Worm (Caenorhabditis elegans) whole organism, L1 larva: ENCODE measurements around the gene tftc-1.

Experiments
- C04F5.9 ChIP-seq: sonication (generic microtip); optimal IDR thresholded peaks from 2 replicates; lab custom pipeline; 2016; ENCODE audit warnings: missing genetic modification characterization, missing compliant biosample characterization
- F16B12.6 ChIP-seq: fragments of 150-350 bp; optimal IDR thresholded peaks from 2 replicates; lab custom pipeline; 2014; ENCODE audit warnings: missing biosample characterization, missing genetic modification characterization
- aly-2 ChIP-seq: fragments of 150-350 bp; optimal IDR thresholded peaks from 2 replicates; lab custom pipeline; 2014; ENCODE audit warnings: missing biosample characterization, missing genetic modification characterization
- blmp-1 ChIP-seq: fragments of 150-350 bp; optimal IDR thresholded peaks from 2 replicates; lab custom pipeline; 2014; ENCODE audit warnings: missing biosample characterization, missing genetic modification characterization
- ceh-63 ChIP-seq: fragments of 200-800 bp; sonication (Bioruptor generic); optimal IDR thresholded peaks from 2 replicates; lab custom pipeline; 2018; ENCODE audit warnings: mild to moderate bottlenecking, missing genetic modification characterization, missing compliant biosample characterization
- ceh-8 ChIP-seq: fragments of 200-800 bp; sonication (Bioruptor generic); optimal IDR thresholded peaks from 2 replicates; lab custom pipeline; 2018; ENCODE audit warnings: mild to moderate bottlenecking, missing genetic modification characterization, moderate library complexity, missing compliant biosample characterization
- ceh-90 ChIP-seq: sonication (generic microtip); optimal IDR thresholded peaks from 2 replicates; lab custom pipeline; 2016; ENCODE audit warnings: missing genetic modification characterization, missing compliant biosample characterization
- dsc-1 ChIP-seq: sonication (generic microtip); optimal IDR thresholded peaks from 2 replicates; lab custom pipeline; 2016; ENCODE audit warnings: mild to moderate bottlenecking, missing genetic modification characterization, missing compliant biosample characterization
- efl-3 ChIP-seq: fragments of 200-800 bp; sonication (Bioruptor generic); optimal IDR thresholded peaks from 2 replicates; lab custom pipeline; 2018; ENCODE audit warnings: mild to moderate bottlenecking, missing genetic modification characterization, missing compliant biosample characterization
- egl-13 ChIP-seq: sonication (generic microtip); optimal IDR thresholded peaks from 2 replicates; lab custom pipeline; 2016; ENCODE audit warnings: missing genotype, missing genetic modification reagents, missing genetic modification characterization, missing compliant biosample characterization
- egl-27 ChIP-seq, 2 experiments: fragments of 150-350 bp in 1 of 2; sonication (generic microtip); optimal IDR thresholded peaks; 3 replicates each; lab custom pipeline; 2017 to 2018; ENCODE audit warnings: missing biosample characterization in 2 of 2, missing genetic modification characterization in 2 of 2, missing genetic modification reagents in 2 of 2
- elt-3 ChIP-seq, 6 experiments: fragments of 150-350 bp in 1 of 6; sonication (generic microtip); optimal IDR thresholded peaks; 2 replicates each; lab custom pipeline; 2017 to 2018; ENCODE audit warnings: missing biosample characterization in 6 of 6, missing genetic modification characterization in 6 of 6, inconsistent platforms in 1 of 6
- fkh-10 ChIP-seq: sonication (generic microtip); optimal IDR thresholded peaks from 2 replicates; lab custom pipeline; 2017; ENCODE audit warnings: missing biosample characterization, missing genetic modification reagents, missing genetic modification characterization
- fkh-4 ChIP-seq: sonication (generic microtip); optimal IDR thresholded peaks from 2 replicates; lab custom pipeline; 2016; ENCODE audit warnings: missing compliant biosample characterization, missing genetic modification characterization, borderline replicate concordance
- fkh-8 ChIP-seq: sonication (generic microtip); optimal IDR thresholded peaks from 2 replicates; lab custom pipeline; 2016; ENCODE audit warnings: mild to moderate bottlenecking, missing genetic modification characterization, missing compliant biosample characterization
- fos-1 ChIP-seq: fragments of 150-350 bp; optimal IDR thresholded peaks from 2 replicates; lab custom pipeline; 2014; ENCODE audit warnings: missing biosample characterization, missing genetic modification characterization
- grh-1 ChIP-seq: fragments of 200-800 bp; sonication (Bioruptor generic); IDR thresholded peaks from 2 replicates; pipeline ENCODE4 v1.3.6; 2022; ENCODE audit warnings: missing genetic modification reagents, missing genetic modification characterization, missing compliant biosample characterization
- hlh-17 ChIP-seq: fragments of 200-800 bp; sonication (Bioruptor generic); optimal IDR thresholded peaks from 2 replicates; lab custom pipeline; 2018; ENCODE audit warnings: missing genetic modification characterization, mild to moderate bottlenecking, missing compliant biosample characterization, moderate library complexity, borderline replicate concordance
- hlh-4 ChIP-seq: sonication (generic microtip); optimal IDR thresholded peaks from 2 replicates; lab custom pipeline; 2016; ENCODE audit warnings: mild to moderate bottlenecking, missing genetic modification characterization, missing compliant biosample characterization
- irx-1 ChIP-seq: sonication (generic microtip); optimal IDR thresholded peaks from 2 replicates; lab custom pipeline; 2016; ENCODE audit warnings: missing genetic modification characterization, missing compliant biosample characterization
- isw-1 ChIP-seq: fragments of 200-800 bp; sonication (Bioruptor generic); IDR thresholded peaks from 2 replicates; pipeline ENCODE4 v1.3.6; 2022; ENCODE audit warnings: missing genetic modification characterization, missing compliant biosample characterization
- jun-1 ChIP-seq: fragments of 150-350 bp; optimal IDR thresholded peaks from 2 replicates; lab custom pipeline; 2014; ENCODE audit warnings: missing biosample characterization, missing genetic modification reagents, missing genetic modification characterization
- lin-13 ChIP-seq: fragments of 150-350 bp; optimal IDR thresholded peaks from 2 replicates; lab custom pipeline; 2014; ENCODE audit warnings: missing biosample characterization, missing genetic modification reagents, missing genetic modification characterization
- lin-14 ChIP-seq: fragments of 200-800 bp; sonication (Bioruptor generic); optimal IDR thresholded peaks from 2 replicates; lab custom pipeline; 2018; ENCODE audit warnings: mild to moderate bottlenecking, missing genetic modification characterization, moderate library complexity, missing compliant biosample characterization
- lin-15B ChIP-seq: fragments of 150-350 bp; sonication (generic microtip); optimal IDR thresholded peaks from 3 replicates; lab custom pipeline; 2014; ENCODE audit warnings: missing biosample characterization, missing genetic modification characterization
- lin-35 ChIP-seq, 2 experiments: fragments of 150-350 bp; optimal IDR thresholded peaks; 2 replicates each; lab custom pipeline; 2014; ENCODE audit warnings: missing biosample characterization in 2 of 2, missing genetic modification characterization in 2 of 2, missing genetic modification reagents in 2 of 2
- lsy-2 ChIP-seq, 2 experiments: fragments of 150-350 bp; optimal IDR thresholded peaks; 2 replicates each; lab custom pipeline; 2014; ENCODE audit warnings: missing biosample characterization in 2 of 2, missing genetic modification characterization in 2 of 2
- mab-9 ChIP-seq: fragments of 200-800 bp; sonication (Bioruptor generic); IDR thresholded peaks from 2 replicates; pipeline ENCODE4 v1.3.6; 2022; ENCODE audit warnings: missing genetic modification reagents, missing genetic modification characterization, missing compliant biosample characterization
- mef-2 ChIP-seq: fragments of 150-350 bp; optimal IDR thresholded peaks from 2 replicates; lab custom pipeline; 2014; ENCODE audit warnings: missing biosample characterization, missing genetic modification characterization
- mep-1 ChIP-seq: fragments of 150-350 bp; optimal IDR thresholded peaks from 2 replicates; lab custom pipeline; 2014; ENCODE audit warnings: missing biosample characterization, missing genetic modification characterization
- nhr-11 ChIP-seq: fragments of 150-350 bp; optimal IDR thresholded peaks from 2 replicates; lab custom pipeline; 2014; ENCODE audit warnings: missing biosample characterization, missing genetic modification characterization
- nhr-19 ChIP-seq: fragments of 200-800 bp; sonication (Bioruptor generic); conservative IDR thresholded peaks from 2 replicates; pipeline ENCODE4 v1.3.6; 2022; ENCODE audit warnings: missing genetic modification characterization, missing compliant biosample characterization
- nhr-20 ChIP-seq: sonication (generic microtip); optimal IDR thresholded peaks from 2 replicates; lab custom pipeline; 2016; ENCODE audit warnings: mild to moderate bottlenecking, missing genetic modification characterization, missing compliant biosample characterization
- nhr-237 ChIP-seq: fragments of 150-350 bp; optimal IDR thresholded peaks from 2 replicates; lab custom pipeline; 2014; ENCODE audit warnings: missing biosample characterization, missing genetic modification characterization
- nhr-28 ChIP-seq: fragments of 150-350 bp; optimal IDR thresholded peaks from 2 replicates; lab custom pipeline; 2014; ENCODE audit warnings: missing biosample characterization, missing genetic modification characterization
- nhr-47 ChIP-seq: sonication (generic microtip); optimal IDR thresholded peaks from 2 replicates; lab custom pipeline; 2016; ENCODE audit warnings: mild to moderate bottlenecking, missing genetic modification characterization, moderate library complexity, missing compliant biosample characterization
- nhr-84 ChIP-seq: sonication (generic microtip); optimal IDR thresholded peaks from 2 replicates; lab custom pipeline; 2017; ENCODE audit warnings: missing biosample characterization, missing genetic modification characterization
- nhr-85 ChIP-seq: sonication (generic microtip); peaks from one replicate; lab custom pipeline; 2016; ENCODE audit warnings: missing genetic modification characterization, inconsistent platforms, missing compliant biosample characterization
- nhr-90 ChIP-seq: sonication (generic microtip); optimal IDR thresholded peaks from 2 replicates; lab custom pipeline; 2016; ENCODE audit warnings: mild to moderate bottlenecking, missing genetic modification characterization, missing compliant biosample characterization; ENCODE audit not compliant: poor library complexity
- pag-3 ChIP-seq: sonication (generic microtip); optimal IDR thresholded peaks from 2 replicates; lab custom pipeline; 2017; ENCODE audit warnings: missing genetic modification characterization, mild to moderate bottlenecking, missing compliant biosample characterization, antibody characterized with exemption, borderline replicate concordance; ENCODE audit not compliant: insufficient read depth
- pax-3 ChIP-seq: fragments of 200-800 bp; sonication (Bioruptor generic); optimal IDR thresholded peaks from 2 replicates; lab custom pipeline; 2018; ENCODE audit warnings: mild to moderate bottlenecking, missing genetic modification characterization, moderate library complexity, missing compliant biosample characterization
- rnt-1 ChIP-seq: sonication (generic microtip); optimal IDR thresholded peaks from 2 replicates; lab custom pipeline; 2016; ENCODE audit warnings: mild to moderate bottlenecking, missing genetic modification characterization, moderate library complexity, missing compliant biosample characterization
- skn-1 ChIP-seq: fragments of 150-350 bp; optimal IDR thresholded peaks from 2 replicates; lab custom pipeline; 2014; ENCODE audit warnings: missing biosample characterization, missing genetic modification characterization
- sup-37 ChIP-seq: fragments of 200-800 bp; sonication (Bioruptor generic); optimal IDR thresholded peaks from 2 replicates; lab custom pipeline; 2018; ENCODE audit warnings: mild to moderate bottlenecking, missing genetic modification characterization, missing compliant biosample characterization
- swsn-7 ChIP-seq: sonication (generic microtip); optimal IDR thresholded peaks from 2 replicates; lab custom pipeline; 2016; ENCODE audit warnings: missing genetic modification characterization, missing compliant biosample characterization
- tbx-2 ChIP-seq: sonication (generic microtip); optimal IDR thresholded peaks from 2 replicates; lab custom pipeline; 2016; ENCODE audit warnings: missing genetic modification characterization, missing compliant biosample characterization
- tlp-1 ChIP-seq: fragments of 150-350 bp; optimal IDR thresholded peaks from 2 replicates; lab custom pipeline; 2014; ENCODE audit warnings: missing biosample characterization, missing genetic modification characterization
- unc-130 ChIP-seq: fragments of 150-350 bp; optimal IDR thresholded peaks from 2 replicates; lab custom pipeline; 2017; ENCODE audit warnings: missing biosample characterization, missing genetic modification characterization, inconsistent platforms
- unc-30 ChIP-seq: sonication (generic microtip); optimal IDR thresholded peaks from 2 replicates; lab custom pipeline; 2017; ENCODE audit warnings: missing biosample characterization, missing genetic modification characterization
- unc-62 ChIP-seq: fragments of 150-350 bp; optimal IDR thresholded peaks from 2 replicates; lab custom pipeline; 2014; ENCODE audit warnings: missing biosample characterization, missing genetic modification reagents, missing genetic modification characterization
- xbp-1 ChIP-seq: sonication (generic microtip); optimal IDR thresholded peaks from 2 replicates; lab custom pipeline; 2016; ENCODE audit warnings: missing genetic modification characterization, missing compliant biosample characterization
- zag-1 ChIP-seq: fragments of 150-350 bp; optimal IDR thresholded peaks from 2 replicates; lab custom pipeline; 2014; ENCODE audit warnings: missing biosample characterization, missing genetic modification characterization
- ztf-11 ChIP-seq, 2 experiments: sonication (generic microtip); optimal IDR thresholded peaks; 2 replicates each; lab custom pipeline; 2016 to 2017; ENCODE audit warnings: missing genetic modification characterization in 2 of 2, missing biosample characterization in 1 of 2, missing compliant biosample characterization in 1 of 2

The tftc-1 gene

DNA sequence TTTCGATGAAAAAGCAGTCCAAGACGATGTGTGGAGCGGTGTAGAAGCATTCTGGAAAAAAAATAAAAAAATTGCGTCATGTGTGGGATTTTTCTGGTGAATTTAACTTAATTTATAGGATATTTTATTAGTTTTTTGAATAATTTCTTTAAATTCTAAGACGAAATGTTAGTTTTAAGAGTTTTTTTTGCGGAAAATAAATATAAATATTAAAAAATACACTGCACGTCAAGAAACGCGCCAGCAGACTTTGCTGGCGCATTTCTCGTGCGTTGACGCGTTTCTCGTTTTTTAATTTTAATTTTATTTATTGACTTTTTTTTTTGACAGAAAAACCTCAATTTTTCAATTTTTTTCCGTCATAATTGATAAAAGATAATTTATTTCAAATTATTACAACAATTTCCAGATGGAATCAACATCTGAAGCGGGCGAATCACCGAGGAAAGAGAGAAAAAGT lies at the start of gene tftc-1, which contains the start of gene ppgn-1:
TSS of gene tftc-1 (plus strand) at position 410 of the 460 bp plus-strand sequence.
TSS of gene ppgn-1 (minus strand) at position 51 of the 460 bp plus-strand sequence.
- TF ChIP-seq fos-1 (tag; lab: Kevin White, UChicago) (peak; percentile 21), aly-2 (tag; lab: Kevin White, UChicago) (no peak), efl-3 (no peak), nhr-20 (tag; lab: Kevin White, UChicago) (no peak), fkh-4 (tag; lab: Kevin White, UChicago) (peak; percentile 1), blmp-1 (tag; lab: Kevin White, UChicago) (peak; percentile 55), lsy-2 (tag; optimal IDR thresholded peaks at IDR 0.05; lab: Kevin White, UChicago) (peak; percentile 77 to 85), sup-37 (GFP tag; lab: Kevin White, UChicago) (no peak), nhr-19 (peak; percentile 70), grh-1 (GFP tag; lab: Robert Waterston, UW) (peak; percentile 30; the same call in 1 of the 2 replicates), fkh-10 (GFP tag; lab: Kevin White, UChicago) (no peak), isw-1 (peak; percentile 57), lin-13 (GFP tag; lab: Kevin White, UChicago) (peak; percentile 34), hlh-17 (GFP tag; lab: Kevin White, UChicago) (no peak), mef-2 (no peak), nhr-84 (tag; lab: Kevin White, UChicago) (no peak), egl-13 (tag; lab: Kevin White, UChicago) (peak; percentile 55), hlh-4 (tag; lab: Kevin White, UChicago) (no peak), irx-1 (tag; lab: Kevin White, UChicago) (peak; percentile 71), ztf-11 (tag; optimal IDR thresholded peaks at IDR 0.05; lab: Kevin White, UChicago) (peak in 1 of 2 experiments; percentile 33), nhr-28 (tag; lab: Kevin White, UChicago) (no peak), egl-27 (tag; optimal IDR thresholded peaks at IDR 0.05; lab: Kevin White, UChicago) (no peak), dsc-1 (peak; percentile 78), nhr-90 (tag; lab: Kevin White, UChicago) (peak; percentile 80), skn-1 (peak; percentile 67), zag-1 (tag; lab: Kevin White, UChicago) (no peak), ceh-63 (GFP tag; lab: Kevin White, UChicago) (no peak), ceh-90 (no peak), lin-15B (tag; lab: Kevin White, UChicago) (peak; percentile 3), elt-3 (tag; optimal IDR thresholded peaks at IDR 0.05; lab: Kevin White, UChicago) (peak in 1 of 6 experiments; percentile 24), nhr-85 (tag; lab: Kevin White, UChicago) (peak; percentile 80), F16B12.6 (peak; percentile 42), lin-14 (no peak), nhr-237 (tag; lab: Kevin White, UChicago) (no peak), nhr-11 (tag; lab: Kevin White, UChicago) (peak; percentile 4), nhr-47 (tag; lab: Kevin White, UChicago) (peak; percentile 86), mep-1 (tag; lab: Kevin White, UChicago) (peak; percentile 92), fkh-8 (tag; lab: Kevin White, UChicago) (peak; percentile 5), rnt-1 (tag; lab: Kevin White, UChicago) (no peak), xbp-1 (tag; lab: Kevin White, UChicago) (peak; percentile 76), swsn-7 (peak; percentile 79), unc-62 (GFP tag; lab: Kevin White, UChicago) (no peak), unc-30 (tag; lab: Kevin White, UChicago) (no peak), mab-9 (no peak), C04F5.9 (peak; percentile 66), pag-3 (tag; lab: Kevin White, UChicago) (no peak), tlp-1 (tag; lab: Kevin White, UChicago) (no peak), tbx-2 (tag; lab: Kevin White, UChicago) (peak; percentile 79), ceh-8 (GFP tag; lab: Kevin White, UChicago) (peak; percentile 75), pax-3 (tag; lab: Kevin White, UChicago) (no peak), lin-35 (GFP tag; optimal IDR thresholded peaks at IDR 0.05; lab: Kevin White, UChicago) (peak; percentile 63), unc-130 (tag; lab: Kevin White, UChicago) (peak; percentile 38), jun-1 (tag; lab: Kevin White, UChicago) (no peak)
